Worm (Caenorhabditis elegans) whole organism, late embryonic: ENCODE results near the gene nrx-1.

Experiments used
- C38D4.7 ChIP-seq: fragments of 200-800 bp; sonication (Bioruptor generic); optimal IDR thresholded peaks from 2 replicates; lab custom pipeline; 2018; ENCODE audit warnings: mild to moderate bottlenecking, missing genetic modification characterization, moderate library complexity, missing compliant biosample characterization
- F13H6.1 ChIP-seq: sonication (generic microtip); optimal IDR thresholded peaks from 2 replicates; lab custom pipeline; 2016; ENCODE audit warnings: missing genetic modification characterization, missing compliant biosample characterization
- K02D7.2 ChIP-seq: sonication (generic microtip); optimal IDR thresholded peaks from 2 replicates; lab custom pipeline; 2017; ENCODE audit warnings: mild to moderate bottlenecking, missing genetic modification characterization, missing compliant biosample characterization
- K09A11.1 ChIP-seq: sonication (generic microtip); optimal IDR thresholded peaks from 2 replicates; lab custom pipeline; 2017; ENCODE audit warnings: antibody characterized with exemption, mild to moderate bottlenecking, missing genetic modification characterization, missing compliant biosample characterization; ENCODE audit not compliant: insufficient read depth
- T23F11.4 ChIP-seq: fragments of 200-800 bp; sonication (Bioruptor generic); optimal IDR thresholded peaks from 2 replicates; lab custom pipeline; 2018; ENCODE audit warnings: mild to moderate bottlenecking, missing genetic modification characterization, missing compliant biosample characterization
- Y22D7AL.16 ChIP-seq: sonication (generic microtip); optimal IDR thresholded peaks from 2 replicates; lab custom pipeline; 2016; ENCODE audit warnings: missing genetic modification characterization, missing compliant biosample characterization
- ahr-1 ChIP-seq: sonication (generic microtip); optimal IDR thresholded peaks from 2 replicates; lab custom pipeline; 2016; ENCODE audit warnings: missing genetic modification characterization, missing compliant biosample characterization
- ceh-14 ChIP-seq: sonication (generic microtip); optimal IDR thresholded peaks from 2 replicates; lab custom pipeline; 2016; ENCODE audit warnings: missing genotype, missing genetic modification characterization, missing compliant biosample characterization
- ceh-30 ChIP-seq: fragments of 150-350 bp; optimal IDR thresholded peaks from 2 replicates; lab custom pipeline; 2014; ENCODE audit warnings: missing biosample characterization, missing genetic modification characterization
- ceh-31 ChIP-seq: sonication (generic microtip); optimal IDR thresholded peaks from 2 replicates; lab custom pipeline; 2016; ENCODE audit warnings: missing genetic modification characterization, missing compliant biosample characterization
- ceh-34 ChIP-seq: sonication (generic microtip); optimal IDR thresholded peaks from 2 replicates; lab custom pipeline; 2016; ENCODE audit warnings: mild to moderate bottlenecking, missing genetic modification characterization, missing compliant biosample characterization
- ceh-45 ChIP-seq: fragments of 200-800 bp; sonication (Bioruptor generic); IDR thresholded peaks from 2 replicates; pipeline ENCODE4 v1.3.6; 2022; ENCODE audit warnings: missing genetic modification reagents, missing genetic modification characterization, missing compliant biosample characterization
- ceh-6 ChIP-seq: fragments of 200-800 bp; sonication (Bioruptor generic); optimal IDR thresholded peaks from 2 replicates; lab custom pipeline; 2018; ENCODE audit warnings: mild to moderate bottlenecking, missing genetic modification characterization, missing compliant biosample characterization
- che-1 ChIP-seq: sonication (generic microtip); optimal IDR thresholded peaks from 2 replicates; lab custom pipeline; 2016; ENCODE audit warnings: mild to moderate bottlenecking, missing genetic modification characterization, missing compliant biosample characterization
- dmd-4 ChIP-seq: sonication (generic microtip); optimal IDR thresholded peaks from 2 replicates; lab custom pipeline; 2016; ENCODE audit warnings: borderline replicate concordance, missing genetic modification characterization, missing compliant biosample characterization
- dve-1 ChIP-seq: sonication (generic microtip); optimal IDR thresholded peaks from 2 replicates; lab custom pipeline; 2017; ENCODE audit warnings: antibody characterized with exemption, mild to moderate bottlenecking, missing genetic modification characterization, missing compliant biosample characterization
- elt-2 ChIP-seq: sonication (generic microtip); optimal IDR thresholded peaks from 2 replicates; lab custom pipeline; 2016; ENCODE audit warnings: missing genetic modification reagents, missing genetic modification characterization, missing compliant biosample characterization
- elt-4 ChIP-seq: sonication (generic microtip); optimal IDR thresholded peaks from 2 replicates; lab custom pipeline; 2016; ENCODE audit warnings: missing genetic modification characterization, missing compliant biosample characterization
- ets-4 ChIP-seq: sonication (generic microtip); optimal IDR thresholded peaks from 2 replicates; lab custom pipeline; 2016; ENCODE audit warnings: missing genetic modification characterization, missing compliant biosample characterization
- eyg-1 ChIP-seq: sonication (generic microtip); optimal IDR thresholded peaks from 2 replicates; lab custom pipeline; 2016; ENCODE audit warnings: missing genotype, missing genetic modification characterization, missing compliant biosample characterization
- fax-1 ChIP-seq: sonication (generic microtip); optimal IDR thresholded peaks from 2 replicates; lab custom pipeline; 2016; ENCODE audit warnings: missing genotype, missing genetic modification characterization, missing compliant biosample characterization
- fkh-10 ChIP-seq: fragments of 150-350 bp; optimal IDR thresholded peaks from 2 replicates; lab custom pipeline; 2014; ENCODE audit warnings: missing biosample characterization, missing genetic modification reagents, missing genetic modification characterization
- fkh-6 ChIP-seq: sonication (generic microtip); optimal IDR thresholded peaks from 2 replicates; lab custom pipeline; 2016; ENCODE audit warnings: missing genetic modification characterization, missing compliant biosample characterization
- gmeb-2 ChIP-seq: sonication (generic microtip); optimal IDR thresholded peaks from 2 replicates; lab custom pipeline; 2016; ENCODE audit warnings: missing genetic modification characterization, inconsistent platforms, missing compliant biosample characterization
- hlh-13 ChIP-seq: fragments of 200-800 bp; sonication (Bioruptor generic); optimal IDR thresholded peaks from 2 replicates; lab custom pipeline; 2018; ENCODE audit warnings: mild to moderate bottlenecking, missing genetic modification characterization, missing compliant biosample characterization
- hlh-15 ChIP-seq: sonication (generic microtip); optimal IDR thresholded peaks from 2 replicates; lab custom pipeline; 2016; ENCODE audit warnings: missing genetic modification characterization, missing compliant biosample characterization
- hlh-30 ChIP-seq: sonication (generic microtip); optimal IDR thresholded peaks from 2 replicates; lab custom pipeline; 2017; ENCODE audit warnings: antibody characterized with exemption, missing genetic modification characterization, missing compliant biosample characterization; ENCODE audit not compliant: insufficient read depth
- hlh-6 ChIP-seq: sonication (generic microtip); optimal IDR thresholded peaks from 2 replicates; lab custom pipeline; 2016; ENCODE audit warnings: missing genotype, missing genetic modification characterization, missing compliant biosample characterization
- hlh-8 ChIP-seq: sonication (generic microtip); optimal IDR thresholded peaks from 2 replicates; lab custom pipeline; 2016; ENCODE audit warnings: missing genotype, missing genetic modification characterization, missing compliant biosample characterization
- lim-6 ChIP-seq: sonication (generic microtip); optimal IDR thresholded peaks from 2 replicates; lab custom pipeline; 2016; ENCODE audit warnings: missing genetic modification characterization, missing compliant biosample characterization
- madf-2 ChIP-seq: sonication (generic microtip); optimal IDR thresholded peaks from 2 replicates; lab custom pipeline; 2017; ENCODE audit warnings: missing genetic modification characterization, missing compliant biosample characterization
- mec-3 ChIP-seq: sonication (generic microtip); optimal IDR thresholded peaks from 2 replicates; lab custom pipeline; 2016; ENCODE audit warnings: borderline replicate concordance, missing genetic modification characterization, missing compliant biosample characterization
- nfya-1 ChIP-seq: sonication (generic microtip); optimal IDR thresholded peaks from 2 replicates; lab custom pipeline; 2017; ENCODE audit warnings: missing genetic modification characterization, mild to moderate bottlenecking, missing compliant biosample characterization, antibody characterized with exemption, moderate library complexity
- nhr-232 ChIP-seq: sonication (generic microtip); optimal IDR thresholded peaks from 2 replicates; lab custom pipeline; 2016; ENCODE audit warnings: missing genetic modification characterization, missing compliant biosample characterization
- npax-4 ChIP-seq: sonication (generic microtip); optimal IDR thresholded peaks from 2 replicates; lab custom pipeline; 2016; ENCODE audit warnings: missing genetic modification characterization, missing compliant biosample characterization
- odd-2 ChIP-seq: sonication (generic microtip); optimal IDR thresholded peaks from 2 replicates; lab custom pipeline; 2017; ENCODE audit warnings: antibody characterized with exemption, mild to moderate bottlenecking, missing genetic modification characterization, missing compliant biosample characterization
- pag-3 ChIP-seq: sonication (generic microtip); optimal IDR thresholded peaks from 2 replicates; lab custom pipeline; 2016; ENCODE audit warnings: missing compliant biosample characterization, missing genetic modification characterization, borderline replicate concordance
- pat-9 ChIP-seq: fragments of 200-800 bp; sonication (Bioruptor generic); optimal IDR thresholded peaks from 2 replicates; lab custom pipeline; 2018; ENCODE audit warnings: mild to moderate bottlenecking, missing genetic modification characterization, moderate library complexity, missing compliant biosample characterization
- pha-2 ChIP-seq: sonication (generic microtip); optimal IDR thresholded peaks from 2 replicates; lab custom pipeline; 2017; ENCODE audit warnings: mild to moderate bottlenecking, missing genetic modification characterization, missing compliant biosample characterization
- pha-4 ChIP-seq: fragments of 150-350 bp; optimal IDR thresholded peaks from 2 replicates; lab custom pipeline; 2018; ENCODE audit warnings: missing biosample characterization, missing genetic modification reagents, missing genetic modification characterization
- pqm-1 ChIP-seq: sonication (generic microtip); optimal IDR thresholded peaks from 2 replicates; lab custom pipeline; 2016; ENCODE audit warnings: missing genetic modification characterization, missing compliant biosample characterization
- ref-2 ChIP-seq: sonication (generic microtip); optimal IDR thresholded peaks from 2 replicates; lab custom pipeline; 2016; ENCODE audit warnings: missing genetic modification characterization, missing compliant biosample characterization
- sdc-2 ChIP-seq: sonication (generic microtip); optimal IDR thresholded peaks from 2 replicates; lab custom pipeline; 2016; ENCODE audit warnings: missing genotype, missing genetic modification characterization, missing compliant biosample characterization
- sox-2 ChIP-seq: fragments of 200-800 bp; sonication (Bioruptor generic); IDR thresholded peaks from 2 replicates; pipeline ENCODE4 v1.3.6; 2022; ENCODE audit warnings: missing genetic modification reagents, missing genetic modification characterization, missing compliant biosample characterization
- sox-4 ChIP-seq: sonication (generic microtip); optimal IDR thresholded peaks from 2 replicates; lab custom pipeline; 2017; ENCODE audit warnings: mild to moderate bottlenecking, missing genetic modification characterization, inconsistent platforms, missing compliant biosample characterization
- syd-9 ChIP-seq: sonication (generic microtip); optimal IDR thresholded peaks from 2 replicates; lab custom pipeline; 2016; ENCODE audit warnings: mild to moderate bottlenecking, missing genetic modification characterization, moderate library complexity, missing compliant biosample characterization
- tbx-2 ChIP-seq: sonication (generic microtip); optimal IDR thresholded peaks from 2 replicates; lab custom pipeline; 2016; ENCODE audit warnings: missing genetic modification characterization, missing compliant biosample characterization
- tbx-7 ChIP-seq: sonication (generic microtip); optimal IDR thresholded peaks from 2 replicates; lab custom pipeline; 2016; ENCODE audit warnings: missing genotype, missing genetic modification characterization, missing compliant biosample characterization
- ttx-3 ChIP-seq: sonication (generic microtip); optimal IDR thresholded peaks from 2 replicates; lab custom pipeline; 2016; ENCODE audit warnings: missing genetic modification reagents, missing genetic modification characterization, missing compliant biosample characterization
- unc-3 ChIP-seq, 2 experiments: fragments of 200-800 bp in 1 of 2; sonication (Bioruptor generic) in 1 of 2; sonication (generic microtip) in 1 of 2; conservative IDR thresholded peaks in 1 of 2; optimal IDR thresholded peaks in 1 of 2; 2 replicates each; pipeline versions ENCODE4 v1.3.6 to Lab custom; 2016 to 2022; ENCODE audit warnings: missing compliant biosample characterization in 2 of 2, missing genetic modification characterization in 2 of 2, missing genetic modification reagents in 1 of 2
- zip-5 ChIP-seq: sonication (generic microtip); optimal IDR thresholded peaks from 2 replicates; lab custom pipeline; 2016; ENCODE audit warnings: missing genetic modification characterization, missing compliant biosample characterization
- ztf-16 ChIP-seq: sonication (generic microtip); optimal IDR thresholded peaks from 2 replicates; lab custom pipeline; 2017; ENCODE audit warnings: missing genetic modification characterization, missing compliant biosample characterization

nrx-1 gene

DNA sequence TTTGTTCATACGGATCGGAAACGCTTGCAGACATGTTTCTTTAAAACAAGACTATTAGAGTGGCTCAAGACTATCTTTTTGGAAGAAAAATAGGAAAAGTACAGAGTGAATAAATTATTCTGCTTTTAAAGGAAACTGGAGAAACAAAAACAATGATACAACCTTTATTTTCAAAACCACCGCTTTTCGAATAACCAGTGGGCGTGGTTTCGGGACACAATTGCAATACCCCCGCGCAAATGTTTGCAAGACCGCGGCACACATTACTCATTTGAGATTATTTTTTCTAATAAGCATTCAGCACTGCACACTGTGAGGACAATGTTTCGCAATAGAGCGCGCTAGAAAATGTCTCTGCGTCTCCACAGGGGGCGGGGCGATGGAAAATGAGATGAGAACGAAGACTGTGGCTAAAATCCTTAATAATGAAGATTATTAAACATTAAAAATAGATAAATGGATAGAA is 16.9 kb upstream of the nrx-1 start, which contains the start of gene plrg-1:
TSS of gene plrg-1 (minus strand) at position 51 of the 466 bp plus-strand sequence.
- TF ChIP-seq unc-3 (GFP tag; conservative IDR thresholded peaks at IDR 0.05; lab: Robert Waterston, UW) (peak; percentile 86), unc-3 (tag; optimal IDR thresholded peaks at IDR 0.05; lab: Kevin White, UChicago) (peak; percentile 86), hlh-6 (tag; lab: Kevin White, UChicago) (peak; percentile 91), K09A11.1 (tag; lab: Kevin White, UChicago) (peak; percentile 91), ahr-1 (tag; lab: Kevin White, UChicago) (peak; percentile 73), sox-2 (GFP tag; lab: Robert Waterston, UW) (peak; percentile 91), pag-3 (tag; lab: Kevin White, UChicago) (peak; percentile 60), pat-9 (tag; lab: Kevin White, UChicago) (peak; percentile 83), hlh-13 (GFP tag; lab: Kevin White, UChicago) (no peak), ztf-16 (tag; lab: Kevin White, UChicago) (peak; percentile 87), zip-5 (tag; lab: Kevin White, UChicago) (peak; percentile 63), che-1 (peak; percentile 76), elt-4 (tag; lab: Kevin White, UChicago) (no peak), nhr-232 (tag; lab: Kevin White, UChicago) (peak; percentile 75), tbx-2 (tag; lab: Kevin White, UChicago) (peak; percentile 92), nfya-1 (peak; percentile 91), pha-2 (tag; lab: Kevin White, UChicago) (peak; percentile 82), sox-4 (tag; lab: Kevin White, UChicago) (peak; percentile 85), pha-4 (no peak), C38D4.7 (peak; percentile 74), ceh-14 (peak; percentile 95), dmd-4 (peak; percentile 75), mec-3 (tag; lab: Kevin White, UChicago) (no peak), T23F11.4 (peak; percentile 76), hlh-8 (peak; percentile 78), lim-6 (tag; lab: Kevin White, UChicago) (peak; percentile 74), hlh-15 (tag; lab: Kevin White, UChicago) (peak; percentile 67), tbx-7 (tag; lab: Kevin White, UChicago) (peak; percentile 53), hlh-30 (tag; lab: Kevin White, UChicago) (peak; percentile 70), odd-2 (tag; lab: Kevin White, UChicago) (peak; percentile 37), madf-2 (tag; lab: Kevin White, UChicago) (peak; percentile 79), syd-9 (tag; lab: Kevin White, UChicago) (peak; percentile 79), Y22D7AL.16 (tag; lab: Kevin White, UChicago) (peak; percentile 63), ceh-6 (GFP tag; lab: Kevin White, UChicago) (peak; percentile 82), elt-2 (tag; lab: Kevin White, UChicago) (peak; percentile 92), eyg-1 (tag; lab: Kevin White, UChicago) (peak; percentile 76), ceh-45 (peak; percentile 76), npax-4 (tag; lab: Kevin White, UChicago) (peak; percentile 57), gmeb-2 (tag; lab: Kevin White, UChicago) (peak; percentile 71), fkh-6 (tag; lab: Kevin White, UChicago) (peak; percentile 71), K02D7.2 (tag; lab: Kevin White, UChicago) (peak; percentile 67), dve-1 (tag; lab: Kevin White, UChicago) (peak; percentile 35), ets-4 (peak; percentile 60), ceh-30 (tag; lab: Kevin White, UChicago) (no peak), pqm-1 (peak; percentile 46), sdc-2 (peak; percentile 79), ref-2 (tag; lab: Kevin White, UChicago) (peak; percentile 89), ttx-3 (tag; lab: Kevin White, UChicago) (peak; percentile 83), ceh-31 (tag; lab: Kevin White, UChicago) (peak; percentile 93), fkh-10 (GFP tag; lab: Kevin White, UChicago) (peak; percentile 22), fax-1 (tag; lab: Kevin White, UChicago) (peak; percentile 78), ceh-34 (tag; lab: Kevin White, UChicago) (peak; percentile 94), F13H6.1 (peak; percentile 77)
